Worm (Caenorhabditis elegans) whole organism, midembryonic: ENCODE data around the gene cdk-5.

Experiments
- T22C8.4 ChIP-seq: fragments of 200-800 bp; sonication (Bioruptor generic); IDR thresholded peaks from 2 replicates; pipeline ENCODE4 v1.3.6; 2022; ENCODE audit warnings: missing genetic modification characterization, missing compliant biosample characterization
- cog-1 ChIP-seq: sonication (generic microtip); optimal IDR thresholded peaks from 2 replicates; lab custom pipeline; 2016; ENCODE audit warnings: missing genetic modification characterization, missing compliant biosample characterization
- flt-1 ChIP-seq: fragments of 200-800 bp; sonication (Bioruptor generic); IDR thresholded peaks from 2 replicates; pipeline ENCODE4 v1.3.6; 2022; ENCODE audit warnings: missing genetic modification characterization, missing compliant biosample characterization
- klf-2 ChIP-seq: fragments of 200-800 bp; sonication (Bioruptor generic); conservative IDR thresholded peaks from 2 replicates; pipeline ENCODE4 v1.3.6; 2022; ENCODE audit warnings: missing genetic modification reagents, missing genetic modification characterization, missing compliant biosample characterization
- med-1 ChIP-seq: sonication (generic microtip); optimal IDR thresholded peaks from 2 replicates; lab custom pipeline; 2017; ENCODE audit warnings: missing genetic modification characterization, mild to moderate bottlenecking, missing compliant biosample characterization, antibody characterized with exemption, missing genetic modification reagents; ENCODE audit not compliant: insufficient read depth
- ref-1 ChIP-seq: fragments of 200-800 bp; sonication (Bioruptor generic); conservative IDR thresholded peaks from 2 replicates; pipeline ENCODE4 v1.3.6; 2022; ENCODE audit warnings: missing genetic modification reagents, missing genetic modification characterization, missing compliant biosample characterization
- tab-1 ChIP-seq: fragments of 200-800 bp; sonication (Bioruptor generic); IDR thresholded peaks from 2 replicates; pipeline ENCODE4 v1.3.6; 2022; ENCODE audit warnings: missing genetic modification characterization, missing compliant biosample characterization
- ztf-23 ChIP-seq: fragments of 200-800 bp; sonication (Bioruptor generic); IDR thresholded peaks from 2 replicates; pipeline ENCODE4 v1.3.6; 2022; ENCODE audit warnings: missing genetic modification reagents, missing genetic modification characterization, missing compliant biosample characterization
- ztf-29 ChIP-seq: fragments of 200-800 bp; sonication (Bioruptor generic); IDR thresholded peaks from 2 replicates; pipeline ENCODE4 v1.3.6; 2022; ENCODE audit warnings: missing genetic modification reagents, missing genetic modification characterization, missing compliant biosample characterization

Gene cdk-5

ce11 chrIII:13484024-13484423 is 17.9 kb upstream of the cdk-5 start, which contains the start of gene acc-4:
Gene acc-4, minus strand, starts transcription at chrIII:13484124.
- no peak for TF ChIP-seq klf-2 (GFP tag; lab: Robert Waterston, UW)
- no peak for TF ChIP-seq tab-1 (GFP tag; lab: Robert Waterston, UW)
- TF ChIP-seq T22C8.4: no peak
- TF ChIP-seq ztf-23 (GFP tag; lab: Robert Waterston, UW): no peak
- no peak for TF ChIP-seq ztf-29 (GFP tag; lab: Robert Waterston, UW)
- TF ChIP-seq cog-1: no peak
- no peak for TF ChIP-seq med-1 (GFP tag; lab: Kevin White, UChicago)
- TF ChIP-seq flt-1 (GFP tag; lab: Robert Waterston, UW): no peak
- no peak for TF ChIP-seq ref-1 (GFP tag; lab: Robert Waterston, UW)

ce11 chrIII:13476682-13477081 is 10.5 kb upstream of the cdk-5 start, which contains the start of gene T27E9.6:
Gene T27E9.6, minus strand, starts transcription at chrIII:13476782.
- TF ChIP-seq T22C8.4: no peak
- TF ChIP-seq cog-1: no peak
- TF ChIP-seq med-1 (GFP tag; lab: Kevin White, UChicago): no peak
- no peak for TF ChIP-seq ref-1 (GFP tag; lab: Robert Waterston, UW)
- TF ChIP-seq ztf-23 (GFP tag; lab: Robert Waterston, UW): no peak
- TF ChIP-seq tab-1 (GFP tag; lab: Robert Waterston, UW): no peak
- TF ChIP-seq ztf-29 (GFP tag; lab: Robert Waterston, UW): no peak

- TF ChIP-seq ztf-29 (GFP tag; lab: Robert Waterston, UW) (no peak), ref-1 (GFP tag; lab: Robert Waterston, UW) (no peak), cog-1 (no peak), med-1 (GFP tag; lab: Kevin White, UChicago) (no peak), klf-2 (GFP tag; lab: Robert Waterston, UW) (no peak), T22C8.4 (no peak), flt-1 (GFP tag; lab: Robert Waterston, UW) (no peak; the same call in 1 of the 2 replicates), ztf-23 (GFP tag; lab: Robert Waterston, UW) (no peak)
Observed at ce11 chrIII:13474482-13474881, 8.3 kb upstream of the cdk-5 start.

- TF ChIP-seq med-1 (GFP tag; lab: Kevin White, UChicago) (no peak), ztf-29 (GFP tag; lab: Robert Waterston, UW) (no peak), flt-1 (GFP tag; lab: Robert Waterston, UW) (no peak)
Observed at ce11 chrIII:13471504-13471903, 5.4 kb upstream of the cdk-5 start, which contains the start of gene pssy-2. Gene pssy-2, plus strand, starts transcription at chrIII:13471804.

ce11 chrIII:13464493-13465362 is 1.4 kb downstream of the cdk-5 start, which contains the start of gene kel-3:
Gene kel-3, plus strand, starts transcription at chrIII:13464820.
- no peak for TF ChIP-seq tab-1 (GFP tag; lab: Robert Waterston, UW)

- TF ChIP-seq ztf-29 (GFP tag; lab: Robert Waterston, UW): 0 out of 2 replicates have a peak, but pooled peaks have one; percentile 28
- TF ChIP-seq ztf-23 (GFP tag; lab: Robert Waterston, UW): peak; percentile 85
- TF ChIP-seq med-1 (GFP tag; lab: Kevin White, UChicago): no peak
- TF ChIP-seq T22C8.4: peak; percentile 39
- no peak for TF ChIP-seq tab-1 (GFP tag; lab: Robert Waterston, UW)
- TF ChIP-seq cog-1: no peak
- TF ChIP-seq klf-2 (GFP tag; lab: Robert Waterston, UW): peak; percentile 58; the same call in 1 of the 2 replicates
- TF ChIP-seq flt-1 (GFP tag; lab: Robert Waterston, UW): peak; percentile 85
- TF ChIP-seq ref-1 (GFP tag; lab: Robert Waterston, UW): no peak
Observed at ce11 chrIII:13462965-13463783, 3.0 kb downstream of the cdk-5 start, which contains the start of gene ant-1.1. Gene ant-1.1, plus strand, starts transcription at chrIII:13463163.

- TF ChIP-seq cog-1 (no peak), klf-2 (GFP tag; lab: Robert Waterston, UW) (no peak), med-1 (GFP tag; lab: Kevin White, UChicago) (no peak), ztf-23 (GFP tag; lab: Robert Waterston, UW) (no peak), flt-1 (GFP tag; lab: Robert Waterston, UW) (no peak), T22C8.4 (no peak), tab-1 (GFP tag; lab: Robert Waterston, UW) (no peak), ref-1 (GFP tag; lab: Robert Waterston, UW) (no peak), ztf-29 (GFP tag; lab: Robert Waterston, UW) (no peak)
Observed at ce11 chrIII:13462138-13462634, 4.0 kb downstream of the cdk-5 start, which contains the start of the genes abcf-2 and T27E9.2. Gene abcf-2, minus strand, starts transcription at chrIII:13462238. Gene T27E9.2, minus strand, starts transcription at chrIII:13462584.

ce11 chrIII:13461535-13461934 is 4.6 kb downstream of the cdk-5 start:
- TF ChIP-seq flt-1 (GFP tag; lab: Robert Waterston, UW) (no peak), ztf-23 (GFP tag; lab: Robert Waterston, UW) (no peak), T22C8.4 (no peak)
